Fruit fly (Drosophila melanogaster) whole organism, larva: ENCODE data around the gene Hmu.

ENCODE experiments used
- noc ChIP-seq: fragments of 200-800 bp; sonication (Bioruptor generic); optimal IDR thresholded peaks from 3 replicates; lab custom pipeline; 2019; ENCODE audit warnings: missing biosample characterization, mild to moderate bottlenecking, missing genetic modification characterization, moderate library complexity

Hmu gene

DNA sequence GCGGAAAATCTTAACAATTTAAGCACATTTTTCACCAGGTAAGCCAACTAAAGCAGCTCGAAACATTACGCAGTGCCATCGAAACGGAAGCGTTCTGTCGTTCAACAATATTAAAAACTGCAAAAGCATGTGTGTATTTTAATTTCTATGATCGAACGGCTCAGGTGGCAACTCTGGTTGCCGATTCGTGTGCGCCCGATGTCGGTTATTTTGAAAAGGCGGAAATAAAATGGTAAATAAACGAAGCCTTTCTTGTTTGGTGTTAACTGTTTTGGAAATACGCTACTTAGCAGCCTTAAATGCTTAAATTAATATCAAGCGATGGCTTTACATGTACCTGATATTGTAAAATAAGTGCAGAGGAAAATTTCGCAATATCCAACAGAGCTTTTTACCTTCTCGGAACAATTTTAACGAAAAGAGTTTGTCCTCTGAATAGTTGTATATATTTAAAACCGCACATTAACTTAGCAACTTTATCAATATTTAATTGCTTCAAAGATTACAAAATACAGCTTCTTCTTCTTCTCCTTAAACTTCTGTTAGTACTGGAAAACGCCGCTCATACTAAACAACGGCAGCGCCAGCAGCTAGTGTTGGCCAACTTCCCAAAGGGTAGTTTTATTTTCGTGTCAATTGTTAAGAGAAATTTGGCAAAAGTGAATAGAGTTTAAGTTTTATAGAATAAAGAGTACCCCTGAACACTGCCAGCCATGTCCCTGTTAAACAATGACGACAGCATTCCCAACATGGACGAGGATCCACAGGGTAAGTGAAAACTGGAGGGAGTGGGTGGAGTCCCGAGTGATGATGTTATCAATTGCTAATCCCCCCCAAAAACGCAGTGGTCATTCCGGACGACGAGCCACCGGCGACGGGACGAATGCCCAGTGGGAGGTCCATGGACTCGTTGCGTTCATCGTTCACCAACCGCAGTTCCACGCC lies 15.2 kb upstream of the Hmu start, which contains the start of gene CG5934:
CG5934 (plus strand) TSS at position 588 of the 945 bp plus-strand sequence.
- TF ChIP-seq noc (tag; lab: Kevin White, UChicago) = peak; percentile 14

DNA sequence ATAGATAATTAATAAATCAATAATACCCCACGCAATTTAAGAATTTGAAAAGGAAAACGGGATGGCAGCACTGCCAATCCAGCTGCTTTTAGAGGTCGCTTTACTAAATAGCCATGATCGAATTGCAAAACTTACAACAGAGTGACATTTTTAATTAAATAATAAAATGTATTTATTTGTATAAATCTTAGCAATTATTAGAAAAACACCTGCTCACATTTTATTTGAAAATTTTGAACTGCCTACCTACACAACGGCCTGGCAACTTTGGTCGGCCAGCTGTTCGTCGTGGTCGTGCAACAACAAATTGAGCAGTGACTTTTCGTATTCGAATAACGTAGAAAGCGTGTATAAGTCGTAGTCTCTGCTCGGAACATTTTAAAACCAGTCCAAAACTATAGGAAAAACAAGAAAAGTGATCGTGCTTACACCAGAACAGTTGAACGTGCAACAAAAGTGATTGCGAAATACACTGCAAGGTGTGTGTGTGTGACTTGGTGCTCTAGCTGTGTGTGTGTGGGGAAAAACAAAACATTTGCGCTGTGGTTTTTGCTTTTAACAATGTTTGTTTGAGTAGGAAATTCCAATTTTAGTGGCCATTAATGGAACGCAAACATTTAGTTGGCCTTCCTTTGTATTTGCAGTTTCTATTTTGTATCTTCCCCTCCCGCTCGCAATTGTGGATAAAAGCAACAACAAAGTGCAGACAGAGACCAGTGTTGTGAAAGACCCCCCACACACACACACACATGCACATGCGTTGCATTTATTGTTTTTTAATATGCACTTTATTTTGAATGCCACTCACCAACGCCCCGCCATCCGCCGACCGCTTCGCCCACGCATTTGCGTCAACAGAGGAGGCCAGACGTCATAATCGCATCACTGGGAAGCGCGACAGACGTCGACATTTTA lies 13.8 kb upstream of the Hmu start, which contains the start of gene CG5938:
CG5938 (plus strand) TSS at position 262 of the 915 bp plus-strand sequence.
- peak; percentile 24 for TF ChIP-seq noc (tag; lab: Kevin White, UChicago)

DNA sequence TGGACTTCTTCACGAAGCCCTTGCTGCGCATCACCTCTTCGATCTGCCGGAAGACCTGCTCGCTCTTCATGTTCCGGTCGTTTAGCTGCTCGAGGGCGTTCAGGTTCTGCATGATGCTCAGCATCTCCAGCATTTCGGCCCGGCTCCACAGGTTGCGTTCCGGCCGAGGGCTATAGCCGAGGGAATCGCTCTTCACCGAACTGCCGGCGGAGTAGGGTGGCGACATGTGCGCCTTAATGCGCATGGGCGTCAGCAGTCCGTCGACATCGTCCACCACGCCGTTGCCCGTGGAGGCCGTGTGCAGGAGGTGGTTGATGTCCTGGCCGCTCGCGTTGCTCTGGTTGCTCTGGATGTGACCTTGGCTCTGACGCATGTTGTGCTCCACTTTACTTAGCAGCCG lies 9.1 kb upstream of the Hmu start:
- TF ChIP-seq noc (tag; lab: Kevin White, UChicago) = no peak

DNA sequence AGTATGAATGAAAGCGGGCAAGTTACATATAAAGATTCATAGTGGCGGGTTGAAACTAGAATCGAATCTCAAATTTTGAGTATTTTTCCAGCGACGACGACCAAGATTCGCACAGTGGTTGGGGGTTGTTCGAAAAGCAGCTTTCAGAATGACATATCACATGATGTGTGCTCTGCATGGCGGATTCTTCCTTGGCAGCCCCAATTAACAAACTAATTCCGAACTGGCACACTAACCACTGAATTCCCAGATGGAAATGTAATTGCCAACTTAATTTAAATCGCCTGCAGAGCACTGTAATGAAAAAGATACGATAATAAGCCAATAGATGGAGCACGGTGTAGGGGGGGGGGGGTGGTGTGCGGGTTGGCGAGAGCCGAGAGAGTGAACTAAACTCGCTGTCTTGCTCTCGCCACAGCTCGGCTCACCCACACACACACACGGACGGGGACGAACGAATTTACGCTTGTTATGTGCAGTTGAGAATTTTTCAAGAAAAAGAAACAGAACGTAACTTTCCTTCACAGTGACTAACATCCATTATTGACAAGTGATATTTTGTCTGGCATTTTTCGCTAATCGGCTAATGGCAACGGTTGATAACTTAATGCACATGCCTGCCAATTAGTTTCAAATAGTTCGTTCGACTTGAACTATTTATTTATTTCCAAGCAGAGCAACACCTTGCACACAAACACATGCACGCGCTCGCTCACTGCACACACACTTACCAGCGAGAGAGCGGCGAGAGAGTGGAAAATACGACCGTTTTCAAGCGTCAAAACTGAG lies 7.4 kb upstream of the Hmu start:
- peak; percentile 92 for TF ChIP-seq noc (tag; lab: Kevin White, UChicago)

DNA sequence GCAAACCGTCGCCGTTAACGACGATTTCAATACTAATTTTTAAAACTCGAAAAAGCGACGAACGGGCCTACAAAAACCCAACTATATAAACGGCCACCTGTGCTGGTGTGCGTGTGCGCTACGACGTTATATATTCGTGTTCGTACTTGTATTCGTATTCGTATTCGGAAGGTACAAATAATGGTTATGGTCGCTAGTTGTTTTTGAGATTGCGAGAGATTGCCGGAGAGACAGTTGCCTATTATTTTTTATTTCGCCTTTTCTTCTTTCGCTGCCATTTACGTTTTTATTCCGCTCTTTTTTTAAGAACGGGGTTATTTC lies 6.8 kb upstream of the Hmu start:
- TF ChIP-seq noc (tag; lab: Kevin White, UChicago) = no peak

DNA sequence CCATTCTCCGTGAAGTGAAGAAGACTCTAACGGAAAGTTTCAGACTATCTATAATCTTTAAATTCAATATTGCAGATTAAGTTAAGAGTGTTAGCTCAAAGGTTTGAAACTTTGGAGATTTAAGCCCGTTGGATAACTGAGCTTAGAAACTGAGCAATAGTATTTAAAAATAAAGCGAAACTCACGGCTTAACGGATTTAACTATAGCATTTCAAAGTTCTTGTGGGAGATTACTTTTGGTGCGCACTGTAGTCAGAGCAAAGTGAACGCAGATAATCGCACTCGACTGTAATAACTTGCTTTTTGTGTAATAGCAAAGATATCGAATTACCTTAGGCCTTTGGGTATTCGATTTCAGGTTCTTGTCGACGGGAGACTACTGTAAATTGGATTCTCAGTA lies 6.3 kb upstream of the Hmu start, which contains the start of gene mrt:
mrt (minus strand) TSS at position 376 of the 400 bp plus-strand sequence.
- peak; percentile 63 for TF ChIP-seq noc (tag; lab: Kevin White, UChicago)

DNA sequence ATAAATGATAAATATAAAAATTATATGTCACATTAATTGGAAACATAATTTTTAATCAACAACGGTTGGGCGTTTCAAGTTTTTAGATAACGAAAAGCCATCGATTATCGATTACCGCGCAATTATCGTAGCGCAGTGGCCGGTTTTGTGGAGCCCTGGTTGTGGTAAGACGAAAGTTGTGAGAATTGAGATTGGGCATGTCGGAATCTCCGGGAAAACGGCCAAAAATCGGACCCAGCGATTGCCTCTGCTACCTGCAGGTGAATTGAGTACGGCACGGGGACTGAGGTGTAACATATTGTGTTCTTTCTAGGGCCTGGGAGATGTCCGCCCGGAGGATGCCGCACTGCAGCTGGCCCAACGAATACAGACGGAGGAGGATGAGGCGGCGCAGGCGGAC lies 4.9 kb upstream of the Hmu start, which contains the start of gene CG3368:
CG3368 (plus strand) TSS at position 136 of the 400 bp plus-strand sequence.
- no peak for TF ChIP-seq noc (tag; lab: Kevin White, UChicago)

DNA sequence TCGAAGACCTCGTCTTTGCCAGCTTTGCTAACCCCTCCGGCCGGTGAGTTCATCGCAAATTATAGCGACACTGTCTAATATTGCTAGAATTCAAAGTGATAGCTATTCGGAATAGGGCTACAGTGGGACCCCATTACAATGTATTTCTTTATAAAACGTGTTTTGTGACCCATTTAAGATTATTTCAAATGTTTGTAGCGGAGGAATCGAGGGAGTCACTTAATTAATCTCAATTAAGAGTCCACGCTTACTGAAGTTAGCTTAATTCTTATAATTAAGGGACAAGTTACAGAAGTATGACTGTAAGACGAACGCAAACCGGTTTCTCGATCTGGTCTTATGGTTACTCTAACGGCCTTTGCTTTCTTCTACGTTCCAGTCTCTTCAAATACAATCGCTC lies 1.1 kb downstream of the Hmu start:
- TF ChIP-seq noc (tag; lab: Kevin White, UChicago) = peak; percentile 88

DNA sequence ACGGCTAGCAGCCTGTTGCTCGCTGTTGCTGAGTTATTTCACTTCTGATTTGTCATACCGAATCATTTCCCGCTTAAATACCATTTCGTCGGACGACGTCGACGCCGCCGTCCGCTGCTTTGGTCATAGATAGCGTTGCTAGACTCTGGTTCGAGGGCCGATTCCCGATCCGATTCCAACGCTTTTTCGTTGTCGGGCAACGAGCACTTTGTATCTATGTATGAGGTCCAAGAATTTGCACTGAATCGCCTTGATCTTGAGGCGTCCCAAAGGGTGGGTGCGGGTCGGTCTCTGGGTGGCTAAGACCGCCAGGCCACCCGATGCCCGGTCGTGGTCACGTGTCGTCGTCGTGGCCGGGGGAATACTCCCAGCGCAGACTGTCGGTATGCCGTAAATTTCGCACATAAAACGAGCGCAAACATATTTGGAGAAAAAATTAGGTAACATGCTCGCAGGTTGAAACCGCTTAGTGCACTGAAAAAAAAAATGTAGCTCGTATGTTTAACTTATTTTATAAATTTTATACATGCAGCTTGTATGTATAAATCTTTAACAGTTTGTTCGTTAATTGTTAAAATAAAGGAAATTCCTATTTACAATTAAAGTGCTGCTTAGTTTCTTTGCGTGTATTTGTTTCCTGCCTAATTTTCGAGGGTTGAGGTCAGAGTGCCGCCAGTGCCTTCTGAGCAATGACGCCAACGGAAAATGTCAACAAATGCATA lies 3.8 kb downstream of the Hmu start, which contains the start of gene CG3348:
CG3348 (minus strand) TSS at position 51 of the 722 bp plus-strand sequence.
- peak; percentile 99 for TF ChIP-seq noc (tag; lab: Kevin White, UChicago)

DNA sequence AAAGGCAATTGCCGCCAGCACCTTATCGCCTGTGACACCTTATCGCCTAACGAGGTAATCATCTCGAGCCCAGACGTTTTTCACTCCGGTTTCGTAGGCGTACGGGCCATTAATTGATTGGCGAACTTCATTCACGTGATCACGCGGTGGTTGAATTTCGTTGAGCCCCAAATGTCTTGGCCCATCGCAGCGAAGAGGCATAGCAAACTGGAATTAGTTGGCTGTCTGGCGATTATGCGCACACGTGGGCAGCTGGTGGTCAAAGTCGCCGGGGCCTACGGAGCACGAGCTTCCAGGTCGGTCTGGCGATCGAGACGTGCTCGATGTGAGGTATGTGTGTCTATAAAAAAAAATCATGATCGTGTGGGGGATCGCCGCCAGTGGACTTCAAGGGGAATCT lies 4.5 kb downstream of the Hmu start:
- no peak for TF ChIP-seq noc (tag; lab: Kevin White, UChicago)

DNA sequence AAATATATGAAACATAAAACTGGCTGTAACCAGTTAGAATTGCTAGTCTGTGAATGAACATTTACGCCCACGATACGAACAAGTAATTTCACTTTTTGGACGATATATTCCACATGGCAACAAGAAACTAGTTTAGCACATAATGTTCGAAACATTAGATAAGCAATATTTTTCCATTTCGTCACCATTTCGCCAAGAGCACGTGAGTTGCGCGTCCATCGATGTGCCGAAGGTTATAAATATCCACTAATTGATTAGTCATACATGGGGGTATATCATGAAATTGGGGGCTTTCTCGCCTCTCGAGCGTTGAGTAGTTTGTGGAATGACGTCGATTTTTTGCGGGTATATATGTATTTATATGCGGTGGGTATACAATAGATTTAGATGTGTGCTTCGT lies 5.5 kb downstream of the Hmu start:
- TF ChIP-seq noc (tag; lab: Kevin White, UChicago) = no peak

DNA sequence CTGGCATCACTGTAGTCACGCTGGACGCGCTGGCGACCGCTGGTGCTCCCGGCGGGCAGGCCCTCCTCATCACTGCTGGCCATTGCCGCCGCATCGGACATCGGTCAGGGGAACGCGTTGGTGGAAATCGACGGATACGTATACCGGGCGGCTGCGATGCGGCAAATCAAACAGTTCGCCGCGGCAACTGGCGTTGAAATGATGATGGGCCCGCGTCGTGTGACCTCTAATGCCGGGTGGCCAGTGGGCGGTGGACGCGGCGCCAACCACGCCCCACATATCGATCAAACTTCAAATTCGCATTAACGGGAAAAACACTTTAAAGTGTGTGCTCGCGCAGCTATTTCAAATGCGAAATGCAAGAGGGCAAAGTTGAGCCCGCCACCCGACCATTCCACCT lies 33.7 kb downstream of the Hmu start, which contains the start of gene CG3339:
CG3339 (minus strand) TSS at position 101 of the 400 bp plus-strand sequence.
- TF ChIP-seq noc (tag; lab: Kevin White, UChicago) = no peak

DNA sequence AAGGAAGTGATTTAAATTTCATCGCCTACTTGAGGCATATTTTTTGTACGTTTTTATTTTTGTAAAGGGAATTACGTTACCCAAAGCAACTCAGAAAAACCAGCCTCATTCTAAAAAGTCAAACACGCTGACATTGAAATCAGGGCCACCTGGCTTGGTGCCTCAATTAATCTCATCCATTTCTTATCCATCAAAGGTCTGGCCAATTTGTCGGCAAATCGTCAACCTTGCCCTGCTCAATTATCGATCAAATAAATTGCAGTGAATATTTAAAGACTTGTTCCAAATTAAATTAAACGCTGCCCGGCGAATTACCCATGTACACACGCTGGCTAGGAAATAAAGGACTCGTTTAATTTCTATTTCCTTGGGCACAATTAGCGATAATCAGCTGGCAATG lies 42.2 kb downstream of the Hmu start, which contains the start of gene CG3330:
CG3330 (minus strand) TSS at position 101 of the 400 bp plus-strand sequence.
- TF ChIP-seq noc (tag; lab: Kevin White, UChicago) = no peak

DNA sequence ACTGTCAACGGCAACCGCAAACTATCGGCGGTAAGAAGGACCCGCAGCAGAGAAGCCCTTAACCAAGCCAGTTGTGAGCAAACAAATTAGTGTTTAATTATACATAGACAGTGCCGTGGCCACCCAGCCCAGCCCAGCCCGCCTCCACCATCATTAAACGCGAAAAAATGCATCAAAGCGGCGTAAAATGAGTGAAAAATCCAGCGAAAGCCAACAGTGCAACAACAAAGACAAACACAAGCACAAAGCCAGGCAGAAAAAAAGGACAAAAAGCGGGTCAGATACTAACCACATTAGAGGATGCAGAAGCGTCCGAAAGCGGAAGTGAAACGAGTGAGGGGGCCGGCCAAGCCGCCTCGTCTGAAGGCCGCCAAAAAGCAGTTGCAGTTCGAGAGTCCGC lies 51.8 kb downstream of the Hmu start, which contains the start of gene CG42534:
CG42534 (plus strand) TSS at position 301 of the 400 bp plus-strand sequence.
- TF ChIP-seq noc (tag; lab: Kevin White, UChicago) = no peak
